Worm (Caenorhabditis elegans): ENCODE data around the gene C50A2.3.

ce11 chrIV:1157928-1158327, at the start of gene C50A2.3:
- TF ChIP-seq ama-1 (optimal IDR thresholded peaks at IDR 0.05) = no peak
- TF ChIP-seq ama-1 (GFP tag; optimal IDR thresholded peaks at IDR 0.05) = no peak
- no peak for TF ChIP-seq ZK185.1 (tag; optimal IDR thresholded peaks at IDR 0.05; ENCODE audit: poor library complexity, severe bottlenecking)
- no peak for TF ChIP-seq attf-6 (GFP tag; IDR thresholded peaks at IDR 0.05)
- TF ChIP-seq T26A5.8 (tag; optimal IDR thresholded peaks at IDR 0.05) = no peak
- TF ChIP-seq mel-28 (tag; optimal IDR thresholded peaks at IDR 0.05; ENCODE audit: borderline replicate concordance) = no peak
- no peak for TF ChIP-seq lsy-27 (tag; optimal IDR thresholded peaks at IDR 0.05; ENCODE audit: borderline replicate concordance, insufficient read depth)
- TF ChIP-seq snpc-4 (GFP tag; optimal IDR thresholded peaks at IDR 0.05) = no peak
- TF ChIP-seq snpc-4 (tag; optimal IDR thresholded peaks at IDR 0.05) = no peak
- TF ChIP-seq ztf-26 (tag; optimal IDR thresholded peaks at IDR 0.05) = no peak
- no peak for TF ChIP-seq nfya-1 (tag; optimal IDR thresholded peaks at IDR 0.05; ENCODE audit: borderline replicate concordance, insufficient read depth)
- TF ChIP-seq hmg-1.2 (GFP tag; IDR thresholded peaks at IDR 0.05) = no peak
- no peak for TF ChIP-seq unc-62 (GFP tag; optimal IDR thresholded peaks at IDR 0.05)
